Worm (Caenorhabditis elegans) whole organism, L1 larva: ENCODE measurements around the gene F02E8.4.

Experiments used
- C04F5.9 ChIP-seq: sonication (generic microtip); optimal IDR thresholded peaks from 2 replicates; lab custom pipeline; 2016; ENCODE audit warnings: missing genetic modification characterization, missing compliant biosample characterization
- C34B4.2 ChIP-seq: sonication (generic microtip); optimal IDR thresholded peaks from 2 replicates; lab custom pipeline; 2017; ENCODE audit warnings: mild to moderate bottlenecking, missing genetic modification characterization, missing compliant biosample characterization
- F16B12.6 ChIP-seq: fragments of 150-350 bp; optimal IDR thresholded peaks from 2 replicates; lab custom pipeline; 2014; ENCODE audit warnings: missing biosample characterization, missing genetic modification characterization
- aha-1 ChIP-seq: fragments of 150-350 bp; optimal IDR thresholded peaks from 2 replicates; lab custom pipeline; 2014; ENCODE audit warnings: missing biosample characterization, missing genetic modification characterization
- ceh-88 ChIP-seq: fragments of 200-800 bp; sonication (Bioruptor generic); IDR thresholded peaks from 2 replicates; pipeline ENCODE4 v1.3.6; 2022; ENCODE audit warnings: missing genetic modification characterization, missing compliant biosample characterization
- ceh-90 ChIP-seq: sonication (generic microtip); optimal IDR thresholded peaks from 2 replicates; lab custom pipeline; 2016; ENCODE audit warnings: missing genetic modification characterization, missing compliant biosample characterization
- ces-1 ChIP-seq: fragments of 150-350 bp; optimal IDR thresholded peaks from 2 replicates; lab custom pipeline; 2014; ENCODE audit warnings: missing biosample characterization, missing genetic modification reagents, missing genetic modification characterization
- dpl-1 ChIP-seq, 3 experiments: fragments of 150-350 bp in 2 of 3; sonication (generic microtip) in 1 of 3; optimal IDR thresholded peaks; 2 replicates each; lab custom pipeline; 2014 to 2017; ENCODE audit warnings: missing biosample characterization in 3 of 3, missing genetic modification characterization in 3 of 3, missing genetic modification reagents in 3 of 3
- dsc-1 ChIP-seq: sonication (generic microtip); optimal IDR thresholded peaks from 2 replicates; lab custom pipeline; 2016; ENCODE audit warnings: mild to moderate bottlenecking, missing genetic modification characterization, missing compliant biosample characterization
- efl-1 ChIP-seq, 4 experiments: fragments of 150-350 bp; optimal IDR thresholded peaks in 3 of 4; peaks in 1 of 4; 1 replicate in 1 of 4; 2 replicates in 3 of 4; lab custom pipeline; 2014; ENCODE audit warnings: missing biosample characterization in 2 of 4, missing genetic modification characterization in 2 of 4, missing genetic modification reagents in 2 of 4
- egl-27 ChIP-seq, 2 experiments: fragments of 150-350 bp in 1 of 2; sonication (generic microtip); optimal IDR thresholded peaks; 3 replicates each; lab custom pipeline; 2017 to 2018; ENCODE audit warnings: missing biosample characterization in 2 of 2, missing genetic modification characterization in 2 of 2, missing genetic modification reagents in 2 of 2
- ets-5 ChIP-seq: fragments of 200-800 bp; sonication (Bioruptor generic); IDR thresholded peaks from 2 replicates; pipeline ENCODE4 v1.3.6; 2022; ENCODE audit warnings: missing genetic modification characterization, missing compliant biosample characterization
- fkh-10 ChIP-seq: sonication (generic microtip); optimal IDR thresholded peaks from 2 replicates; lab custom pipeline; 2017; ENCODE audit warnings: missing biosample characterization, missing genetic modification reagents, missing genetic modification characterization
- fkh-4 ChIP-seq: sonication (generic microtip); optimal IDR thresholded peaks from 2 replicates; lab custom pipeline; 2016; ENCODE audit warnings: missing compliant biosample characterization, missing genetic modification characterization, borderline replicate concordance
- hlh-17 ChIP-seq: fragments of 200-800 bp; sonication (Bioruptor generic); optimal IDR thresholded peaks from 2 replicates; lab custom pipeline; 2018; ENCODE audit warnings: missing genetic modification characterization, mild to moderate bottlenecking, missing compliant biosample characterization, moderate library complexity, borderline replicate concordance
- hpl-2 ChIP-seq: fragments of 150-350 bp; optimal IDR thresholded peaks from 2 replicates; lab custom pipeline; 2014; ENCODE audit warnings: missing biosample characterization, missing genetic modification reagents, missing genetic modification characterization
- jun-1 ChIP-seq: fragments of 150-350 bp; optimal IDR thresholded peaks from 2 replicates; lab custom pipeline; 2014; ENCODE audit warnings: missing biosample characterization, missing genetic modification reagents, missing genetic modification characterization
- lin-14 ChIP-seq: fragments of 200-800 bp; sonication (Bioruptor generic); optimal IDR thresholded peaks from 2 replicates; lab custom pipeline; 2018; ENCODE audit warnings: mild to moderate bottlenecking, missing genetic modification characterization, moderate library complexity, missing compliant biosample characterization
- lin-15B ChIP-seq: fragments of 150-350 bp; sonication (generic microtip); optimal IDR thresholded peaks from 3 replicates; lab custom pipeline; 2014; ENCODE audit warnings: missing biosample characterization, missing genetic modification characterization
- lsy-2 ChIP-seq, 2 experiments: fragments of 150-350 bp; optimal IDR thresholded peaks; 2 replicates each; lab custom pipeline; 2014; ENCODE audit warnings: missing biosample characterization in 2 of 2, missing genetic modification characterization in 2 of 2
- mdl-1 ChIP-seq, 2 experiments: fragments of 150-350 bp; optimal IDR thresholded peaks; 2 replicates each; lab custom pipeline; 2014 to 2017; ENCODE audit warnings: missing biosample characterization in 2 of 2, missing genetic modification characterization in 2 of 2, inconsistent platforms in 1 of 2
- mep-1 ChIP-seq: fragments of 150-350 bp; optimal IDR thresholded peaks from 2 replicates; lab custom pipeline; 2014; ENCODE audit warnings: missing biosample characterization, missing genetic modification characterization
- nhr-28 ChIP-seq: fragments of 150-350 bp; optimal IDR thresholded peaks from 2 replicates; lab custom pipeline; 2014; ENCODE audit warnings: missing biosample characterization, missing genetic modification characterization
- nhr-47 ChIP-seq: sonication (generic microtip); optimal IDR thresholded peaks from 2 replicates; lab custom pipeline; 2016; ENCODE audit warnings: mild to moderate bottlenecking, missing genetic modification characterization, moderate library complexity, missing compliant biosample characterization
- nhr-71 ChIP-seq: sonication (generic microtip); optimal IDR thresholded peaks from 2 replicates; lab custom pipeline; 2016; ENCODE audit warnings: mild to moderate bottlenecking, missing genetic modification characterization, moderate library complexity, missing compliant biosample characterization
- nhr-84 ChIP-seq: sonication (generic microtip); optimal IDR thresholded peaks from 2 replicates; lab custom pipeline; 2017; ENCODE audit warnings: missing biosample characterization, missing genetic modification characterization
- nhr-85 ChIP-seq: sonication (generic microtip); peaks from one replicate; lab custom pipeline; 2016; ENCODE audit warnings: missing genetic modification characterization, inconsistent platforms, missing compliant biosample characterization
- pag-3 ChIP-seq: sonication (generic microtip); optimal IDR thresholded peaks from 2 replicates; lab custom pipeline; 2017; ENCODE audit warnings: missing genetic modification characterization, mild to moderate bottlenecking, missing compliant biosample characterization, antibody characterized with exemption, borderline replicate concordance; ENCODE audit not compliant: insufficient read depth
- skn-1 ChIP-seq: fragments of 150-350 bp; optimal IDR thresholded peaks from 2 replicates; lab custom pipeline; 2014; ENCODE audit warnings: missing biosample characterization, missing genetic modification characterization
- swsn-7 ChIP-seq: sonication (generic microtip); optimal IDR thresholded peaks from 2 replicates; lab custom pipeline; 2016; ENCODE audit warnings: missing genetic modification characterization, missing compliant biosample characterization
- tbx-2 ChIP-seq: sonication (generic microtip); optimal IDR thresholded peaks from 2 replicates; lab custom pipeline; 2016; ENCODE audit warnings: missing genetic modification characterization, missing compliant biosample characterization
- unc-30 ChIP-seq: sonication (generic microtip); optimal IDR thresholded peaks from 2 replicates; lab custom pipeline; 2017; ENCODE audit warnings: missing biosample characterization, missing genetic modification characterization
- unc-86 ChIP-seq: sonication (generic microtip); optimal IDR thresholded peaks from 2 replicates; lab custom pipeline; 2016; ENCODE audit warnings: missing genetic modification characterization, missing compliant biosample characterization
- ztf-11 ChIP-seq, 2 experiments: sonication (generic microtip); optimal IDR thresholded peaks; 2 replicates each; lab custom pipeline; 2016 to 2017; ENCODE audit warnings: missing genetic modification characterization in 2 of 2, missing biosample characterization in 1 of 2, missing compliant biosample characterization in 1 of 2
- ztf-4 ChIP-seq: fragments of 150-350 bp; optimal IDR thresholded peaks from 2 replicates; lab custom pipeline; 2014; ENCODE audit warnings: missing biosample characterization, missing genetic modification characterization

Gene F02E8.4

DNA sequence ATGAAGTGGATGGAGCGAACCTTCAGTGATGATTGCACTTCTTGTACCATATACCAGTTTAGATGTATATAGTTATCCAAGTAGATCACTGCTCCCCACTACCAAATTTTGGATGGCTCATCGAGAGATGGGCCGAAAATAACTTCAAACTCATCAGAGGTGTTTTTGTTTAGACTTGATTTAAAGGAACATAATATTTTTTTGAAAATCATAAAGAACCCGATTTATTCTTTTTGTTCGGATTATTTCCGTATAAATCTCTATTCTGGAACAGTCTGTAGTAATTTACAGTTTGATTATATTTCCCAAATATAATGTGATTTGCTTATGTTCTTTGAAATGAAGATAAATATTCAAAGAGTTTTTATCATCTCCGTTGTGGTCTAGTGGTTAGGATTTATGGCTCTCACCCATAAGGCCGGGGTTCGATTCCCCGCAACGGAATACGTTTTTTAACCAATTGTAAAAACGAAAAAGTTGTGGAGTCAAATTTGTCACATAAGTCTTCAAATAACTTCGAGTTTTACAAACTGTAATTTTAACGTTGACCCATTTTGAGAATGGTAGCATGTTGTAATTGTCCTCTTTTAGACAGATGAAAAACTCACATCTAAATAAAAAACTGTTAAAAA is 43.5 kb upstream of the F02E8.4 start:
- no peak for TF ChIP-seq hlh-17 (GFP tag; lab: Kevin White, UChicago)
- TF ChIP-seq nhr-84 (tag; lab: Kevin White, UChicago) = no peak
- TF ChIP-seq hpl-2 (GFP tag; lab: Kevin White, UChicago) = no peak
- no peak for TF ChIP-seq fkh-10 (GFP tag; lab: Kevin White, UChicago)
- TF ChIP-seq ceh-88 (GFP tag; lab: Robert Waterston, UW) = no peak
- TF ChIP-seq unc-86 (tag; lab: Kevin White, UChicago) = no peak
- no peak for TF ChIP-seq ets-5 (GFP tag; lab: Robert Waterston, UW)
- TF ChIP-seq nhr-28 = no peak
- no peak for TF ChIP-seq aha-1 (tag; lab: Kevin White, UChicago)
- TF ChIP-seq ceh-90 (tag; lab: Kevin White, UChicago) = no peak
- no peak for TF ChIP-seq efl-1 (optimal IDR thresholded peaks at IDR 0.05; lab: Kevin White, UChicago)
- no peak for TF ChIP-seq efl-1 (GFP tag; optimal IDR thresholded peaks at IDR 0.05 in 1 of 2; lab: Kevin White, UChicago)
- TF ChIP-seq ces-1 (GFP tag; lab: Kevin White, UChicago) = no peak

ce11 chrX:4413206-4413605 is 40.7 kb upstream of the F02E8.4 start:
- TF ChIP-seq mep-1 (tag; lab: Kevin White, UChicago) = no peak
- no peak for TF ChIP-seq egl-27 (tag; optimal IDR thresholded peaks at IDR 0.05; lab: Kevin White, UChicago)
- TF ChIP-seq nhr-28 = no peak
- TF ChIP-seq mdl-1 (tag; optimal IDR thresholded peaks at IDR 0.05; lab: Kevin White, UChicago) = no peak
- TF ChIP-seq F16B12.6 (tag; lab: Kevin White, UChicago) = no peak
- TF ChIP-seq dsc-1 (tag; lab: Kevin White, UChicago) = no peak
- no peak for TF ChIP-seq fkh-10 (GFP tag; lab: Kevin White, UChicago)
- no peak for TF ChIP-seq nhr-71 (tag; lab: Kevin White, UChicago)
- TF ChIP-seq lin-15B (tag; lab: Kevin White, UChicago) = no peak
- no peak for TF ChIP-seq swsn-7 (tag; lab: Kevin White, UChicago)
- TF ChIP-seq tbx-2 (tag; lab: Kevin White, UChicago) = no peak
- no peak for TF ChIP-seq unc-30 (tag; lab: Kevin White, UChicago)
- TF ChIP-seq ztf-11 (tag; optimal IDR thresholded peaks at IDR 0.05; lab: Kevin White, UChicago) = no peak
- no peak for TF ChIP-seq ceh-88 (GFP tag; lab: Robert Waterston, UW)

DNA sequence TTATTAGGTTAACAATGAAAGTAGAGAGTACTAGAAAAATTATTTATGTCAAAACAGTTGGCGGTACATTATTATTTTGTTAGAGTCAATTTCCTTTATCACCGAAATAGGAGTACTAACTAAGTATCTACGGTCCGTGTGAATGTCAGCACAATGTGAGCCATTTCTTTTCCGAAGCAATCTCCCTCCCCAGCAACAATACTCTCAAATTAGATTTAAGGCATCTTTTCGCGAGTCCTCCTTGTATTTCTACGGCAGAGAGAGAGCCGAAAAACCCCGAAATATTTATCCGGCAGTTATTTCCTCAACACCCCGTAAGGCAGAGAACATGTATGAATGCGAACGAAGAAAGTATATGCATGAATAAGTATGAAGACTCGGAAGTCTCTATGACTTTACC is 38.6 kb upstream of the F02E8.4 start:
- TF ChIP-seq fkh-10 (GFP tag; lab: Kevin White, UChicago) (peak; percentile 28), lsy-2 (tag; optimal IDR thresholded peaks at IDR 0.05; lab: Kevin White, UChicago) (no peak), lin-14 (GFP tag; lab: Kevin White, UChicago) (peak; percentile 17)

DNA sequence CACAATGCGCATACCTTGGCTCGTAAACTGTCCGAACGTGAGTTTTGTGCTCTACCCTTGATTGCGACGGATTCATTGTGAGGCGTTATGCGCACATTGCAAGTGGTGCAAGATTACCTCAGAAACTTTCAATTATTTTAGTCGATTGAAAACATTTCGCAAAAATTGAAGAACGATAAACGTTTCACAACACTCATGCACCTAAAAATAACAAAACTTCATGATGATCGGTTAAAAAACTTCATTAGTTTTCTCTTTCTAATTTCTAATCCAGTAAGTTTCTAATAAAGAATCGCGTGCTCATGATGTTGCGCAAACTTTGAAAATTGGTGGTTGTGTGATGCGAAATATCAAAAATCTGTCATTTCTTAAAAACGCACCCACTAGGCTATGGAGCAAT is 35.2 kb upstream of the F02E8.4 start, which contains the start of gene dop-1:
Gene dop-1, minus strand, starts transcription at position 101 of the 400 bp plus-strand sequence.
- TF ChIP-seq skn-1 (tag; lab: Kevin White, UChicago) = no peak
- no peak for TF ChIP-seq dsc-1 (tag; lab: Kevin White, UChicago)
- no peak for TF ChIP-seq fkh-4 (tag; lab: Kevin White, UChicago)
- no peak for TF ChIP-seq nhr-47
- no peak for TF ChIP-seq swsn-7 (tag; lab: Kevin White, UChicago)
- no peak for TF ChIP-seq C34B4.2 (tag; lab: Kevin White, UChicago)
- no peak for TF ChIP-seq nhr-85
- TF ChIP-seq jun-1 (tag; lab: Kevin White, UChicago) = no peak
- no peak for TF ChIP-seq dpl-1 (GFP tag; optimal IDR thresholded peaks at IDR 0.05; lab: Kevin White, UChicago)
- TF ChIP-seq hpl-2 (GFP tag; lab: Kevin White, UChicago) = no peak
- no peak for TF ChIP-seq ceh-88 (GFP tag; lab: Robert Waterston, UW)
- TF ChIP-seq unc-86 (tag; lab: Kevin White, UChicago) = no peak
- TF ChIP-seq ztf-4 = no peak
- no peak for TF ChIP-seq pag-3 (tag; lab: Kevin White, UChicago)
- TF ChIP-seq C04F5.9 (tag; lab: Kevin White, UChicago) = no peak
- TF ChIP-seq, all 84 proteins: peak for 0
